Fruit fly (Drosophila melanogaster) S2 (cell line): ENCODE results near the gene Ent1.
A peak's percentile ranks its signal among the peaks of the same experiment; 100 is the strongest.

Source experiments
- CG8478 ChIP-seq: fragments of >200 bp; optimal IDR thresholded peaks from 2 replicates; lab custom pipeline; 2018
- CTCF ChIP-seq, 2 experiments: fragments of >200 bp; optimal IDR thresholded peaks; 2 replicates each; lab custom pipeline; 2018

The Ent1 gene

dm6 chr2L:357556-358130, at the start of gene Ent1:
Ent1 (minus strand) TSS chr2L:357874.
- peak in 1 of 2 experiments; percentile 26 for TF ChIP-seq CTCF (optimal IDR thresholded peaks at IDR 0.05; lab: Kevin White, UChicago)
- TF ChIP-seq CG8478 (lab: Kevin White, UChicago) = no peak

DNA sequence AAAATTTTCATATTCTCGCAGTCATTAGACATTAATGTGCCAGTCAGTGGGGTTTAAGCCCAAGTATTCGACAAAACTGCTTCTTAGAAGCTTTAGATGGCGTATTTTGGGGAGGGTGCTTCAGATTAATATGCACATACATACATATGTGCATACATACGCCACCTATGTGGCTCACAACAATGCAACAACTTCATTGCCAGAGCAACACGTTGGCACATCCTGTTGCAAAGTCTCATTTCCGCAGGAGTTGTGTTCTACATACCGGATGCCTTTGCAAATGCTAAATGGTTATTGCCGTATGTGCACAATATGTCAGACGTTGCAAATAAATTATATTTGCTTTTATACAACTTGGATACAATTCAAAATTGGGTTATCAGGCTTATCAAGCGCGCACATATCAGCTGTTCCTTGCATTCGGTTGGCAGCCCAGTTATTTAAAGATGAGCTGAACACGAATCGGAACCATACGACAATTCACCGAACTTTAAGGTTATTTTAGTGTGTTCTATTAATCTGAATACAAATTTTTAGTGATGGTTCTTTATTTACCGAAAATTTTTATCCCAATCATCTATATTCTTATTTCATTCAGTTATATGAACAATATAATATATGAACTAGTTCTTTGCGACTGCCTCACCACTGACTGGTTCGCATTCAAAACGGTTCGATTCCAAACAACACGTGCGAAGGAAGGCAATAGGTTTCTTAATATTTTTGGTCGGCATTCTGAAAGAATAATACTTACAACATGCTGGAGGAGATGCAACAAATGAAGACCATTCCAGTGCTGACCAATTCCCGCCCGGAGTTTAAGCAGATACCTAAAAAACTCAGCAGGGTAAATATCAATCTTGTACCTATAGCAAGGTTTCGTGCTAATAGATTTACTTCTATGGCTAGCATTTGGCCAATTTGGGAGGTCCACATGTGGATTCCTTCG, 46.2 kb upstream of the Ent1 start, which contains the start of gene Polr1B:
Polr1B (plus strand) TSS at position 659 of the 949 bp plus-strand sequence.
- no peak for TF ChIP-seq CG8478 (lab: Kevin White, UChicago)
- TF ChIP-seq CTCF (optimal IDR thresholded peaks at IDR 0.05; lab: Kevin White, UChicago) = peak; percentile 77 to 85

DNA sequence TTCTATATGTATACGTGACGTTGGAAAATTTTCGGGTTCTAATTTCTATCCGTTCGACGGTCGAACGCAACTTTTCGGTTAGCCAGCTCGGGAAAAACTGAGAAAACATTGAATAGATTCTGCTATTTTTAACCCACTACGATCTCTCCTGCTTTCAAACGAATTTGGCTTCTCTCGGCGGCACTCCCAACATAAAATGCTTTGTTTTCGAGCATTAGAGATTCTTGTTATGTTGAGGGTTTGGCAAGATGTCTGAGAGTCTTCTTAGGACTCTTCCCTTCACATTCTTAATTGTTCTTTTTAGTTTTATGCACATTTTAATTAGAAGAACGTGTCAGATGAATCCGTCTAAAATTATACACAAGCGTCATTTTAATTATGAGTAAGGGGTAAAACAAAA, 44.4 kb upstream of the Ent1 start, which contains the start of gene CG4213:
CG4213 (minus strand) TSS at position 101 of the 400 bp plus-strand sequence.
- TF ChIP-seq CTCF (optimal IDR thresholded peaks at IDR 0.05; lab: Kevin White, UChicago) (no peak), CG8478 (lab: Kevin White, UChicago) (no peak)

- TF ChIP-seq CG8478 (lab: Kevin White, UChicago) (no peak), CTCF (optimal IDR thresholded peaks at IDR 0.05; lab: Kevin White, UChicago) (peak; percentile 83 to 86)
Measured at dm6 chr2L:395366-396117, 37.9 kb upstream of the Ent1 start.

dm6 chr2L:392529-392928, 34.9 kb upstream of the Ent1 start:
- TF ChIP-seq CTCF (optimal IDR thresholded peaks at IDR 0.05; lab: Kevin White, UChicago) = no peak
- no peak for TF ChIP-seq CG8478 (lab: Kevin White, UChicago)

dm6 chr2L:390509-390908, 32.8 kb upstream of the Ent1 start:
- TF ChIP-seq CTCF (optimal IDR thresholded peaks at IDR 0.05; lab: Kevin White, UChicago) (no peak), CG8478 (lab: Kevin White, UChicago) (no peak)

dm6 chr2L:382807-383206, 25.1 kb upstream of the Ent1 start:
- TF ChIP-seq CG8478 (lab: Kevin White, UChicago) = no peak
- TF ChIP-seq CTCF (optimal IDR thresholded peaks at IDR 0.05; lab: Kevin White, UChicago) = no peak

DNA sequence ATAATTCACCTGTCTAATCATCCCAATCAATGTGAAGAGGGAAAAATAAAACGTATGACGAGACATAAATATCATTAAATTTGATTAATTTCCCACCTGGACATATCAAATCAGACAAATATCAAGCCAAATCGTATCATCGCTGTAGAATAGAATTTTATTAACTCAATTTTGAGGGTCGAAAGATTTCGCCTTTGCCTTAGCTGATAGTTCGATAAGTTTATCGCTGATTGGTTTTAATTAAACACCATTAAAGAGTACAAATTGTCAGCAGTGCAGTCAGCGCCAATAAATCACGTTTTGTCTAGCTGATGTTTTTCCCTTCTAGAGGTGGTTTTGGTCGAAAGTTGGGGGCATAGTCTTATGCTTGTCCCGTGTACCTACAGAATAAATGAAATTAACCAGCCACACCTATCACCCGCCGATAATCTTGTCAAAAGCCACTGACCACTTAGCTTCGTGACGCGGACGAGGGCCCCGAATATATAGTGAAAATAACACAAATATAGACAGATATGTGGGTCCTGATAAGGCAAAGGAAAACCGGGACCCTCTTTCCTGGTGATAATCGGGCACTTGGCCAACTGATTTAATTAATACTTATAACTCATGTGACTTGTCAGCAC, 21.3 kb upstream of the Ent1 start:
- TF ChIP-seq CTCF (optimal IDR thresholded peaks at IDR 0.05; lab: Kevin White, UChicago) (no peak), CG8478 (lab: Kevin White, UChicago) (no peak)

dm6 chr2L:377780-378222, 20.1 kb upstream of the Ent1 start, which contains the start of gene al:
al (plus strand) TSS chr2L:378112.
- TF ChIP-seq CTCF (optimal IDR thresholded peaks at IDR 0.05; lab: Kevin White, UChicago) = no peak

DNA sequence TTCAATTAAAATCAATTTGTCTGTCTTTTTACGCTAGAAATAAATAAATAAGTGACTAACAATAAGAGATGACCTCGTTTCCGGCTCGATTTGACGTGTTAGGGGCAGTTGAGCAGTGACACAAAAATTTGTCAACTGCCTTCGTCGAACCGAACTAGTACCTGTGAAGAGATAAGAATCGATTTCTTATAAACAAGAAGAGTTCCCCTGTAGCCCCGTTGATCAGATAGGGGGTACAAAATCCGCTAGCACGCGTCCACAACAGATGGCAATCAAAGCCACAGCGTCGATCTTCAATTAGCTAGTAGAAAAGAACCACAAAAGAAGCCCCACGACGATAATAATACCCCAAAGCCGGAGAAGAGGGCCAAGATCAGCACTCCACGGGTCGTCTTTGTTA, 14.1 kb upstream of the Ent1 start:
- no peak for TF ChIP-seq CG8478 (lab: Kevin White, UChicago)
- TF ChIP-seq CTCF (optimal IDR thresholded peaks at IDR 0.05; lab: Kevin White, UChicago) = no peak

dm6 chr2L:369811-370210, 12.1 kb upstream of the Ent1 start:
- TF ChIP-seq CTCF (optimal IDR thresholded peaks at IDR 0.05; lab: Kevin White, UChicago) = no peak
- no peak for TF ChIP-seq CG8478 (lab: Kevin White, UChicago)

- TF ChIP-seq CG8478 (lab: Kevin White, UChicago) (no peak), CTCF (optimal IDR thresholded peaks at IDR 0.05; lab: Kevin White, UChicago) (no peak)
Measured at dm6 chr2L:368398-369008, 10.8 kb upstream of the Ent1 start.

dm6 chr2L:366876-367275, 9.2 kb upstream of the Ent1 start:
- TF ChIP-seq CG8478 (lab: Kevin White, UChicago) (no peak), CTCF (optimal IDR thresholded peaks at IDR 0.05; lab: Kevin White, UChicago) (no peak)

DNA sequence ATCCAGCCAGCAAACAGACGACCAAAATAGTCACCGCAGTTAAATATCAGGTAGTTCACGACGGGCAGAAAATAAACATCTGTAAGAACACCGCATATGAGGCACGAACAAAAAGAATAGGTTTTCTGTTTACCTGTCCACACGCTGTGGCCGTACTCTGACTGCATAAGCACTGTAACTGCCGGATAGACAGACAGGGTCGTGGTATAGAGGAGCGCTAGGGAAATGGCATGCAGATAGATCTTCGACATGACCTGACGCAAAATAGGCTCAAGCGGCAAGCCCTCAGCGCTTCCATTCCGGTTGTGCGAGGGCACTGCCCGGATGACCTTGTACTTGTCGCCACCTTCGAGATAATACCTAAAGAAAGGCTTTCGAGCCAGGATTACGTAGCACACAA, 1.4 kb downstream of the Ent1 start:
- TF ChIP-seq CTCF (optimal IDR thresholded peaks at IDR 0.05; lab: Kevin White, UChicago) (no peak), CG8478 (lab: Kevin White, UChicago) (no peak)
